Worm (Caenorhabditis elegans) whole organism, L2 larva: ENCODE data around the gene K01D12.5.

Experiments
- F13H6.1 ChIP-seq: sonication (generic microtip); optimal IDR thresholded peaks from 2 replicates; lab custom pipeline; 2016; ENCODE audit warnings: missing genetic modification characterization, missing compliant biosample characterization
- blmp-1 ChIP-seq: sonication (generic microtip); optimal IDR thresholded peaks from 2 replicates; lab custom pipeline; 2017; ENCODE audit warnings: missing genetic modification characterization, mild to moderate bottlenecking, missing compliant biosample characterization, antibody characterized with exemption, moderate library complexity; ENCODE audit not compliant: insufficient read depth
- elt-3 ChIP-seq: sonication (generic microtip); optimal IDR thresholded peaks from 2 replicates; lab custom pipeline; 2017; ENCODE audit warnings: missing biosample characterization, missing genetic modification characterization
- mdl-1 ChIP-seq, 2 experiments: fragments of 150-350 bp in 1 of 2; sonication (generic microtip) in 1 of 2; optimal IDR thresholded peaks; 2 replicates each; lab custom pipeline; 2017; ENCODE audit warnings: missing biosample characterization in 2 of 2, missing genetic modification characterization in 2 of 2
- nhr-11 ChIP-seq: fragments of 150-350 bp; optimal IDR thresholded peaks from 2 replicates; lab custom pipeline; 2014; ENCODE audit warnings: missing biosample characterization, missing genetic modification characterization
- nhr-237 ChIP-seq: fragments of 150-350 bp; optimal IDR thresholded peaks from 2 replicates; lab custom pipeline; 2014; ENCODE audit warnings: missing biosample characterization, missing genetic modification characterization
- ztf-11 ChIP-seq: sonication (generic microtip); optimal IDR thresholded peaks from 2 replicates; lab custom pipeline; 2017; ENCODE audit warnings: missing biosample characterization, missing genetic modification characterization

DNA sequence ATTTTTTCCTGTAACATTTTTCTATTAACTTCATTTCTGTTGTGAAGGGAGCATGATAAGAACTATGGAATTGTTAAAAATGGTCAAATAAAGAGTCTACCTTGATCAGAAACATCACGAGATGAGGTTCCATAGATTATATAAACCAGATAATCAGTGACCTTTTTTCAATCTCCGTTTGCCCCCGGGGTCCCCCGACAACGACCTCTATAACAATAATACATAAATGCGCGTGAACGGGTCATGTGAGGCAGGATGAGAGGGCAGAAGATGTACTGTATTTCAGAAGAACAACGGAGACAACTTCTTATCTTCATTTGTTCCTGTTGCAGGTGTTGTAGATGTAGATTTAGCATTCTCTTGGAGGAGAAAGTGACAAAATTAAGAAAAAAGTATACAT is 45.8 kb upstream of the K01D12.5 start:
- TF ChIP-seq ztf-11 (tag; lab: Kevin White, UChicago) (no peak), blmp-1 (tag; lab: Kevin White, UChicago) (peak; percentile 41), elt-3 (tag; lab: Kevin White, UChicago) (no peak), F13H6.1 (tag; lab: Kevin White, UChicago) (no peak), nhr-237 (tag; lab: Kevin White, UChicago) (no peak), nhr-11 (no peak), mdl-1 (tag; optimal IDR thresholded peaks at IDR 0.05; lab: Kevin White, UChicago) (no peak)
